Worm (Caenorhabditis elegans) whole organism, L4 larva: ENCODE data around the gene gadr-2.

Experiments
- D1046.2 ChIP-seq: fragments of 200-800 bp; sonication (Bioruptor generic); IDR thresholded peaks from 2 replicates; pipeline ENCODE4 v1.3.6; 2022; ENCODE audit warnings: missing genetic modification characterization, missing compliant biosample characterization
- F10B5.3 ChIP-seq: sonication (generic microtip); optimal IDR thresholded peaks from 2 replicates; lab custom pipeline; 2016; ENCODE audit warnings: mild to moderate bottlenecking, missing genetic modification characterization, missing compliant biosample characterization
- F49E8.2 ChIP-seq: sonication (generic microtip); optimal IDR thresholded peaks from 2 replicates; lab custom pipeline; 2016; ENCODE audit warnings: missing compliant biosample characterization, mild to moderate bottlenecking, missing genetic modification characterization, borderline replicate concordance
- Y48G9A.11 ChIP-seq: fragments of 200-800 bp; sonication (Bioruptor generic); IDR thresholded peaks from 2 replicates; pipeline ENCODE4 v1.3.6; 2022; ENCODE audit warnings: missing genetic modification reagents, missing genetic modification characterization, missing compliant biosample characterization
- Y5F2A.4 ChIP-seq: fragments of 200-800 bp; sonication (Bioruptor generic); optimal IDR thresholded peaks from 2 replicates; lab custom pipeline; 2018; ENCODE audit warnings: mild to moderate bottlenecking, missing genetic modification characterization, missing compliant biosample characterization
- ZK337.2 ChIP-seq: fragments of 200-800 bp; sonication (Bioruptor generic); IDR thresholded peaks from 2 replicates; pipeline ENCODE4 v1.3.6; 2022; ENCODE audit warnings: missing genetic modification reagents, missing genetic modification characterization, missing compliant biosample characterization
- ama-1 ChIP-seq: fragments of 150-350 bp; optimal IDR thresholded peaks from 2 replicates; lab custom pipeline; 2014; ENCODE audit warnings: inconsistent platforms, mixed read lengths
- arid-1 ChIP-seq: fragments of 200-800 bp; sonication (Bioruptor generic); conservative IDR thresholded peaks from 2 replicates; pipeline ENCODE4 v1.3.6; 2022; ENCODE audit warnings: missing genetic modification reagents, missing genetic modification characterization, missing compliant biosample characterization
- attf-4 ChIP-seq: sonication (generic microtip); optimal IDR thresholded peaks from 3 replicates; lab custom pipeline; 2017; ENCODE audit warnings: missing biosample characterization, missing genetic modification characterization
- ceh-20 ChIP-seq: fragments of 200-800 bp; sonication (Bioruptor generic); IDR thresholded peaks from 2 replicates; pipeline ENCODE4 v1.3.6; 2022; ENCODE audit warnings: missing genetic modification reagents, missing genetic modification characterization, missing compliant biosample characterization
- ceh-32 ChIP-seq: sonication (generic microtip); optimal IDR thresholded peaks from 2 replicates; lab custom pipeline; 2016; ENCODE audit warnings: mild to moderate bottlenecking, missing genetic modification characterization, missing compliant biosample characterization; ENCODE audit not compliant: poor library complexity
- ceh-44 ChIP-seq: fragments of 200-800 bp; sonication (Bioruptor generic); IDR thresholded peaks from 2 replicates; pipeline ENCODE4 v1.3.6; 2022; ENCODE audit warnings: missing genetic modification reagents, missing genetic modification characterization, missing compliant biosample characterization
- ceh-62 ChIP-seq: sonication (generic microtip); optimal IDR thresholded peaks from 2 replicates; lab custom pipeline; 2017; ENCODE audit warnings: missing biosample characterization, missing genetic modification characterization
- ces-1 ChIP-seq: fragments of 150-350 bp; sonication (generic microtip); optimal IDR thresholded peaks from 4 replicates; lab custom pipeline; 2014; ENCODE audit warnings: missing biosample characterization, missing genetic modification reagents, missing genetic modification characterization
- cey-2 ChIP-seq: sonication (generic microtip); optimal IDR thresholded peaks from 3 replicates; lab custom pipeline; 2017; ENCODE audit warnings: missing genetic modification characterization, mild to moderate bottlenecking, missing compliant biosample characterization, antibody characterized with exemption, borderline replicate concordance; ENCODE audit not compliant: insufficient read depth
- ctbp-1 ChIP-seq: fragments of 200-800 bp; sonication (Bioruptor generic); IDR thresholded peaks from 2 replicates; pipeline ENCODE4 v1.3.6; 2022; ENCODE audit warnings: missing genetic modification reagents, missing genetic modification characterization, missing compliant biosample characterization
- daf-16 ChIP-seq, 3 experiments: sonication (generic microtip); optimal IDR thresholded peaks; 2 replicates each; lab custom pipeline; 2016 to 2017; ENCODE audit warnings: missing genetic modification characterization in 3 of 3, missing genetic modification reagents in 3 of 3, mild to moderate bottlenecking in 2 of 3, missing compliant biosample characterization in 2 of 3, missing biosample characterization in 1 of 3, moderate library complexity in 1 of 3
- daf-8 ChIP-seq: fragments of 200-800 bp; sonication (Bioruptor generic); IDR thresholded peaks from 2 replicates; pipeline ENCODE4 v1.3.6; 2022; ENCODE audit warnings: missing genetic modification characterization, missing compliant biosample characterization
- dmd-6 ChIP-seq: fragments of 200-800 bp; sonication (Bioruptor generic); IDR thresholded peaks from 2 replicates; pipeline ENCODE4 v1.3.6; 2022; ENCODE audit warnings: missing genetic modification reagents, missing genetic modification characterization, missing compliant biosample characterization
- dmd-8 ChIP-seq: fragments of 200-800 bp; sonication (Bioruptor generic); IDR thresholded peaks from 2 replicates; pipeline ENCODE4 v1.3.6; 2022; ENCODE audit warnings: missing genetic modification characterization, missing compliant biosample characterization
- dve-1 ChIP-seq: sonication (generic microtip); optimal IDR thresholded peaks from 2 replicates; lab custom pipeline; 2017; ENCODE audit warnings: antibody characterized with exemption, mild to moderate bottlenecking, missing genetic modification characterization, missing compliant biosample characterization; ENCODE audit not compliant: insufficient read depth
- egl-43 ChIP-seq: fragments of 200-800 bp; sonication (Bioruptor generic); IDR thresholded peaks from 2 replicates; pipeline ENCODE4 v1.3.6; 2022; ENCODE audit warnings: missing genetic modification reagents, missing genetic modification characterization, missing compliant biosample characterization
- fkh-10 ChIP-seq: fragments of 150-350 bp; optimal IDR thresholded peaks from 2 replicates; lab custom pipeline; 2014; ENCODE audit warnings: missing biosample characterization, missing genetic modification reagents, missing genetic modification characterization
- fos-1 ChIP-seq: fragments of 150-350 bp; optimal IDR thresholded peaks from 2 replicates; lab custom pipeline; 2014; ENCODE audit warnings: missing biosample characterization, missing genetic modification characterization
- jun-1 ChIP-seq: fragments of 150-350 bp; optimal IDR thresholded peaks from 2 replicates; lab custom pipeline; 2014; ENCODE audit warnings: missing biosample characterization, missing genetic modification reagents, missing genetic modification characterization
- lin-13 ChIP-seq: fragments of 150-350 bp; optimal IDR thresholded peaks from 2 replicates; lab custom pipeline; 2014; ENCODE audit warnings: missing biosample characterization, missing genetic modification reagents, missing genetic modification characterization
- lin-15B ChIP-seq: fragments of 150-350 bp; sonication (generic microtip); optimal IDR thresholded peaks from 3 replicates; lab custom pipeline; 2014; ENCODE audit warnings: missing biosample characterization, missing genetic modification characterization
- lin-38 ChIP-seq: fragments of 200-800 bp; sonication (Bioruptor generic); IDR thresholded peaks from 2 replicates; pipeline ENCODE4 v1.3.6; 2022; ENCODE audit warnings: missing genetic modification reagents, missing genetic modification characterization, missing compliant biosample characterization
- madf-5 ChIP-seq, 2 experiments: fragments of 200-800 bp; sonication (Bioruptor generic); IDR thresholded peaks; 2 replicates each; pipeline ENCODE4 v1.3.6; 2022; ENCODE audit warnings: missing compliant biosample characterization in 2 of 2, missing genetic modification characterization in 2 of 2
- madf-9 ChIP-seq: fragments of 200-800 bp; sonication (Bioruptor generic); conservative IDR thresholded peaks from 2 replicates; pipeline ENCODE4 v1.3.6; 2022; ENCODE audit warnings: missing genetic modification reagents, missing genetic modification characterization, missing compliant biosample characterization
- mdl-1 ChIP-seq, 2 experiments: fragments of 150-350 bp in 1 of 2; sonication (generic microtip) in 1 of 2; optimal IDR thresholded peaks; 2 replicates each; lab custom pipeline; 2014 to 2017; ENCODE audit warnings: missing biosample characterization in 2 of 2, missing genetic modification characterization in 2 of 2
- mep-1 ChIP-seq: fragments of 150-350 bp; sonication (generic microtip); optimal IDR thresholded peaks from 3 replicates; lab custom pipeline; 2014; ENCODE audit warnings: missing biosample characterization, missing genetic modification characterization
- mes-2 ChIP-seq: sonication (generic microtip); optimal IDR thresholded peaks from 2 replicates; lab custom pipeline; 2016; ENCODE audit warnings: missing genotype, mild to moderate bottlenecking, missing genetic modification characterization, missing compliant biosample characterization; ENCODE audit not compliant: poor library complexity, severe bottlenecking
- nhr-10 ChIP-seq: fragments of 150-350 bp; optimal IDR thresholded peaks from 2 replicates; lab custom pipeline; 2014; ENCODE audit warnings: missing biosample characterization, missing genetic modification characterization
- nhr-111 ChIP-seq: fragments of 200-800 bp; sonication (Bioruptor generic); optimal IDR thresholded peaks from 2 replicates; lab custom pipeline; 2018; ENCODE audit warnings: mild to moderate bottlenecking, missing genetic modification characterization, missing compliant biosample characterization
- nhr-237 ChIP-seq: sonication (generic microtip); optimal IDR thresholded peaks from 2 replicates; lab custom pipeline; 2017; ENCODE audit warnings: missing biosample characterization, missing genetic modification characterization
- nhr-25 ChIP-seq: sonication (generic microtip); optimal IDR thresholded peaks from 2 replicates; lab custom pipeline; 2017; ENCODE audit warnings: missing genetic modification characterization, mild to moderate bottlenecking, missing compliant biosample characterization, antibody characterized with exemption, moderate library complexity, borderline replicate concordance; ENCODE audit not compliant: insufficient read depth
- nhr-28 ChIP-seq: fragments of 150-350 bp; optimal IDR thresholded peaks from 2 replicates; lab custom pipeline; 2014; ENCODE audit warnings: missing biosample characterization, missing genetic modification characterization
- nhr-48 ChIP-seq: sonication (generic microtip); optimal IDR thresholded peaks from 2 replicates; lab custom pipeline; 2016; ENCODE audit warnings: mild to moderate bottlenecking, missing genetic modification characterization, missing compliant biosample characterization
- php-3 ChIP-seq: fragments of 200-800 bp; sonication (Bioruptor generic); IDR thresholded peaks from 2 replicates; pipeline ENCODE4 v1.3.6; 2022; ENCODE audit warnings: missing genetic modification reagents, missing genetic modification characterization, missing compliant biosample characterization
- pqm-1 ChIP-seq: sonication (generic microtip); optimal IDR thresholded peaks from 2 replicates; lab custom pipeline; 2017; ENCODE audit warnings: missing biosample characterization, missing genetic modification characterization
- set-16 ChIP-seq: fragments of 200-800 bp; sonication (Bioruptor generic); IDR thresholded peaks from 2 replicates; pipeline ENCODE4 v1.3.6; 2022; ENCODE audit warnings: missing genetic modification reagents, missing genetic modification characterization, missing compliant biosample characterization
- snpc-1.2 ChIP-seq: fragments of 200-800 bp; sonication (Bioruptor generic); IDR thresholded peaks from 2 replicates; pipeline ENCODE4 v1.3.6; 2022; ENCODE audit warnings: missing genetic modification reagents, missing genetic modification characterization, missing compliant biosample characterization
- snpc-4 ChIP-seq: fragments of 150-350 bp; optimal IDR thresholded peaks from 2 replicates; lab custom pipeline; 2014; ENCODE audit warnings: missing biosample characterization, missing genetic modification characterization
- tag-97 ChIP-seq: fragments of 200-800 bp; sonication (Bioruptor generic); IDR thresholded peaks from 2 replicates; pipeline ENCODE4 v1.3.6; 2022; ENCODE audit warnings: missing genetic modification characterization, missing compliant biosample characterization
- unc-130 ChIP-seq: sonication (generic microtip); optimal IDR thresholded peaks from 2 replicates; lab custom pipeline; 2016; ENCODE audit warnings: missing genetic modification reagents, missing genetic modification characterization, missing compliant biosample characterization
- vab-7 ChIP-seq: fragments of 200-800 bp; sonication (Bioruptor generic); IDR thresholded peaks from 2 replicates; pipeline ENCODE4 v1.3.6; 2022; ENCODE audit warnings: missing genetic modification reagents, missing genetic modification characterization, missing compliant biosample characterization
- zag-1 ChIP-seq: fragments of 150-350 bp; optimal IDR thresholded peaks from 2 replicates; lab custom pipeline; 2014; ENCODE audit warnings: missing biosample characterization, missing genetic modification characterization
- zfp-2 ChIP-seq: sonication (generic microtip); optimal IDR thresholded peaks from 2 replicates; lab custom pipeline; 2016; ENCODE audit warnings: mild to moderate bottlenecking, missing genetic modification characterization, missing compliant biosample characterization
- ztf-7 ChIP-seq: fragments of 150-350 bp; optimal IDR thresholded peaks from 2 replicates; lab custom pipeline; 2014; ENCODE audit warnings: missing biosample characterization, missing genetic modification characterization

gadr-2 gene

ce11 chrIV:9511221-9511638 is 26.3 kb upstream of the gadr-2 start (continued):
- no peak for TF ChIP-seq zag-1 (tag; lab: Kevin White, UChicago)
- no peak for TF ChIP-seq Y5F2A.4 (GFP tag; lab: Kevin White, UChicago)
- TF ChIP-seq arid-1 (GFP tag; lab: Robert Waterston, UW): peak; percentile 61; the same call in 1 of the 2 replicates
- TF ChIP-seq set-16 (GFP tag; lab: Robert Waterston, UW): peak; percentile 48; the same call in 1 of the 2 replicates
- no peak for TF ChIP-seq daf-8
- peak; percentile 76 for TF ChIP-seq lin-38 (GFP tag; lab: Robert Waterston, UW)
- peak; percentile 46 for TF ChIP-seq dmd-6 (GFP tag; lab: Robert Waterston, UW)
- TF ChIP-seq jun-1 (tag; lab: Kevin White, UChicago): peak; percentile 1
- peak; percentile 90 for TF ChIP-seq mes-2 (tag; lab: Kevin White, UChicago)
- no peak for TF ChIP-seq zfp-2 (tag; lab: Kevin White, UChicago)
- no peak; the same call in 1 of the 2 replicates for TF ChIP-seq php-3 (GFP tag; lab: Robert Waterston, UW)
- TF ChIP-seq F49E8.2 (tag; lab: Kevin White, UChicago): peak; percentile 62
- no peak for TF ChIP-seq lin-15B (tag; lab: Kevin White, UChicago)
- TF ChIP-seq nhr-48 (tag; lab: Kevin White, UChicago): peak; percentile 74
- no peak for TF ChIP-seq fos-1 (tag; lab: Kevin White, UChicago)
- TF ChIP-seq vab-7 (GFP tag; lab: Robert Waterston, UW): no peak; the same call in 1 of the 2 replicates
- no peak for TF ChIP-seq ceh-62
- peak; percentile 17 for TF ChIP-seq nhr-25 (tag; lab: Kevin White, UChicago)
- no peak for TF ChIP-seq madf-5 (GFP tag; IDR thresholded peaks at IDR 0.05; lab: Robert Waterston, UW)
- no peak for TF ChIP-seq D1046.2 (GFP tag; lab: Robert Waterston, UW)
- TF ChIP-seq lin-13 (GFP tag; lab: Kevin White, UChicago): peak; percentile 11
- peak; percentile 90 for TF ChIP-seq mep-1
- peak; percentile 46 for TF ChIP-seq ceh-32 (tag; lab: Kevin White, UChicago)
- no peak for TF ChIP-seq cey-2
- no peak; the same call in none of the 2 replicates for TF ChIP-seq ctbp-1 (GFP tag; lab: Robert Waterston, UW)
- peak in 1 of 2 experiments; percentile 71 for TF ChIP-seq mdl-1 (tag; optimal IDR thresholded peaks at IDR 0.05; lab: Kevin White, UChicago)
- peak; percentile 62 for TF ChIP-seq ces-1 (GFP tag; lab: Kevin White, UChicago)
- TF ChIP-seq nhr-28 (tag; lab: Kevin White, UChicago): no peak
- TF ChIP-seq dve-1 (tag; lab: Kevin White, UChicago): peak; percentile 89
- TF ChIP-seq nhr-111 (GFP tag; lab: Kevin White, UChicago): no peak
- peak; percentile 40; the same call in 1 of the 2 replicates for TF ChIP-seq ceh-20 (GFP tag; lab: Robert Waterston, UW)
- TF ChIP-seq egl-43 (GFP tag; lab: Robert Waterston, UW): no peak
- no peak for TF ChIP-seq tag-97 (GFP tag; lab: Robert Waterston, UW)
- TF ChIP-seq Y48G9A.11 (GFP tag; lab: Robert Waterston, UW): peak; percentile 68; the same call in 1 of the 2 replicates
- TF ChIP-seq attf-4 (tag; lab: Kevin White, UChicago): no peak
- TF ChIP-seq daf-16 (GFP tag; optimal IDR thresholded peaks at IDR 0.05; lab: Kevin White, UChicago): peak; percentile 5 to 13
- peak; percentile 25 for TF ChIP-seq daf-16 (tag; optimal IDR thresholded peaks at IDR 0.05; lab: Kevin White, UChicago)
- no peak for TF ChIP-seq ZK337.2 (GFP tag; lab: Robert Waterston, UW)
- no peak for TF ChIP-seq nhr-237 (tag; lab: Kevin White, UChicago)
- peak; percentile 52 for TF ChIP-seq ama-1 (lab: Kevin White, UChicago)
- TF ChIP-seq madf-9 (GFP tag; lab: Robert Waterston, UW): 0 out of 2 replicates have a peak, but pooled peaks have one; percentile 40
- peak; percentile 86 for TF ChIP-seq F10B5.3
- peak; percentile 38 for TF ChIP-seq fkh-10 (GFP tag; lab: Kevin White, UChicago)
- TF ChIP-seq snpc-4: peak; percentile 95
- no peak for TF ChIP-seq unc-130 (GFP tag; lab: Kevin White, UChicago)
- TF ChIP-seq dmd-8: no peak
- TF ChIP-seq nhr-10 (tag; lab: Kevin White, UChicago): peak; percentile 37
- peak; percentile 50 for TF ChIP-seq snpc-1.2 (GFP tag; lab: Robert Waterston, UW)
- peak; percentile 19 for TF ChIP-seq ztf-7 (tag; lab: Kevin White, UChicago)
- TF ChIP-seq pqm-1 (tag; lab: Kevin White, UChicago): no peak
- no peak for TF ChIP-seq ceh-44 (GFP tag; lab: Robert Waterston, UW)
